Fruit fly (Drosophila melanogaster) whole organism, adult: ENCODE data around the gene Arl6IP1.

ENCODE experiments used
- CG11617 ChIP-seq: fragments of 200-800 bp; sonication (Bioruptor generic); optimal IDR thresholded peaks from 2 replicates; lab custom pipeline; 2017; ENCODE audit warnings: mild to moderate bottlenecking, missing biosample characterization, missing genetic modification reagents, missing genetic modification characterization
- CG12768 ChIP-seq: fragments of 200-800 bp; sonication (Bioruptor generic); optimal IDR thresholded peaks from 2 replicates; lab custom pipeline; 2017; ENCODE audit warnings: missing biosample characterization, missing genetic modification characterization, mild to moderate bottlenecking, moderate library complexity, missing genetic modification reagents
- CG14711 ChIP-seq: fragments of 200-800 bp; sonication (Bioruptor generic); optimal IDR thresholded peaks from 2 replicates; lab custom pipeline; 2018; ENCODE audit warnings: missing biosample characterization, mild to moderate bottlenecking, missing genetic modification characterization, moderate library complexity
- CG1620 ChIP-seq: fragments of 200-800 bp; sonication (Bioruptor generic); optimal IDR thresholded peaks from 2 replicates; lab custom pipeline; 2016; ENCODE audit warnings: missing biosample characterization, missing genetic modification characterization
- CG33017 ChIP-seq: fragments of 200-800 bp; sonication (Bioruptor generic); optimal IDR thresholded peaks from 2 replicates; lab custom pipeline; 2018; ENCODE audit warnings: missing biosample characterization, mild to moderate bottlenecking, missing genetic modification characterization, moderate library complexity
- CG5204 ChIP-seq: fragments of 200-800 bp; sonication (Bioruptor generic); optimal IDR thresholded peaks from 2 replicates; lab custom pipeline; 2016; ENCODE audit warnings: missing biosample characterization, missing genetic modification characterization
- CG7045 ChIP-seq: fragments of 200-800 bp; sonication (Bioruptor generic); optimal IDR thresholded peaks from 2 replicates; lab custom pipeline; 2017; ENCODE audit warnings: missing biosample characterization, mild to moderate bottlenecking, missing genetic modification characterization
- CG7101 ChIP-seq: fragments of 200-800 bp; sonication (Bioruptor generic); optimal IDR thresholded peaks from 2 replicates; lab custom pipeline; 2018; ENCODE audit warnings: missing biosample characterization, mild to moderate bottlenecking, missing genetic modification characterization, moderate library complexity
- Clk ChIP-seq: fragments of 200-800 bp; sonication (Bioruptor generic); optimal IDR thresholded peaks from 2 replicates; lab custom pipeline; 2017; ENCODE audit warnings: missing biosample characterization, missing genetic modification characterization
- Crg-1 ChIP-seq: fragments of 200-800 bp; sonication (Bioruptor generic); optimal IDR thresholded peaks from 2 replicates; lab custom pipeline; 2016; ENCODE audit warnings: missing biosample characterization, missing genetic modification characterization
- Hr96 ChIP-seq: fragments of 200-800 bp; sonication (Bioruptor generic); optimal IDR thresholded peaks from 2 replicates; lab custom pipeline; 2016; ENCODE audit warnings: missing biosample characterization, missing genetic modification characterization
- Mnt ChIP-seq: fragments of 200-800 bp; sonication (Bioruptor generic); optimal IDR thresholded peaks from 2 replicates; lab custom pipeline; 2016; ENCODE audit warnings: missing biosample characterization, mild to moderate bottlenecking, missing genetic modification characterization
- bab1 ChIP-seq: fragments of 200-800 bp; sonication (Bioruptor generic); optimal IDR thresholded peaks from 3 replicates; lab custom pipeline; 2019; ENCODE audit warnings: missing biosample characterization, mild to moderate bottlenecking, missing genetic modification characterization, moderate library complexity
- cic ChIP-seq: fragments of 200-800 bp; sonication (Bioruptor generic); optimal IDR thresholded peaks from 2 replicates; lab custom pipeline; 2017; ENCODE audit warnings: missing biosample characterization, mild to moderate bottlenecking, missing genetic modification characterization, moderate library complexity
- cnc ChIP-seq, 2 experiments: fragments of >200 bp; optimal IDR thresholded peaks; 2 replicates each; lab custom pipeline; 2017
- kay ChIP-seq: fragments of 200-800 bp; sonication (Bioruptor generic); peaks from one replicate; lab custom pipeline; 2016; ENCODE audit warnings: missing biosample characterization, missing genetic modification characterization, borderline replicate concordance
- ovo ChIP-seq: fragments of 200-800 bp; sonication (Bioruptor generic); optimal IDR thresholded peaks from 2 replicates; lab custom pipeline; 2016; ENCODE audit warnings: missing biosample characterization, missing genetic modification characterization
- pad ChIP-seq: fragments of 200-800 bp; sonication (Bioruptor generic); optimal IDR thresholded peaks from 3 replicates; lab custom pipeline; 2017; ENCODE audit warnings: missing biosample characterization, missing genetic modification characterization, mild to moderate bottlenecking, moderate library complexity, missing genetic modification reagents
- tj ChIP-seq: fragments of 200-800 bp; sonication (Bioruptor generic); optimal IDR thresholded peaks from 3 replicates; lab custom pipeline; 2017; ENCODE audit warnings: missing biosample characterization, mild to moderate bottlenecking, missing genetic modification characterization, moderate library complexity
- toe ChIP-seq: fragments of 200-800 bp; sonication (Bioruptor generic); optimal IDR thresholded peaks from 2 replicates; lab custom pipeline; 2016; ENCODE audit warnings: missing biosample characterization, missing genetic modification characterization

Gene Arl6IP1

DNA sequence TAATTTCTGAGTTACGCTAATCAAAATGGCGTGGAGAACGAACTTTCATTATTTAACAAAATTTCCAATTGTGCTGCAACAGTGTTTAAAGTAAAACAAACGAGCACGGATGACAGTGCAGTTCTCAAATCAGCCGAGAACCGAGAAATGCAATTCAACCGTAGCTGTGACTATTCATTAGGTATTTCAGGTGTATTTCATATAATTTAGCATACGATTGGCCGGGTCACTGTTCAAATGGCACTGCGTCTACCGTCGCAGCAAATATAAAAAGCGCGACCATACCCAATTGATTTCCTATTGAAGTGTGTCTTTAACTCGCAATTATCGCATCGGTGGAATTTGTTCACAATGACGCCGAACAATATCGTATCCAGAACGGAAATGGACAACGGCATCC is 22.9 kb upstream of the Arl6IP1 start, which contains the start of gene CG14893:
CG14893 (plus strand) TSS at position 301 of the 400 bp plus-strand sequence.
- TF ChIP-seq kay (GFP tag; lab: Kevin White, UChicago) (peak; percentile 39), Crg-1 (GFP tag; lab: Kevin White, UChicago) (no peak), cnc (optimal IDR thresholded peaks at IDR 0.05; lab: Kevin White, UChicago) (peak in 1 of 2 experiments; percentile 61)

DNA sequence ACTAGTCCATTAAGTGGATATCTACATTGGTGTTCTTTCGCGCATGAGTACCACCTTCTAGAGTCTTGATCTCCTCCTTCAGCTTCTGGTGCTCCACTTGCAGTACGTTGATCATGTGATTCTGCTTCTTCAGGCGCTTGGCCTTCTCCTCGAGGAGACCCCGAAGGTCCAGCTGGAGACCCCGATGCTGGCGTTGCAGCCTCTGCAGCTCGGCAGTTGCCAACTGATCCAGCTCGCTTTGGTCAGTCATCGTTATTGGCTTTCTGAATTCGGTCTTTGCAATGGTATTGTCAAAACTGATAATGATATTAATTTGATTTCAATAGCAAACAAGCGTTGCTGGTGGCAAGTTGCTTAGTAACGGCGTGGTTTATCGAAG is 19.0 kb upstream of the Arl6IP1 start, which contains the start of gene Ccdc114:
Ccdc114 (minus strand) TSS at position 347 of the 379 bp plus-strand sequence.
- TF ChIP-seq Mnt (GFP tag; lab: Kevin White, UChicago): no peak
- no peak for TF ChIP-seq cic (GFP tag; lab: Kevin White, UChicago)
- TF ChIP-seq CG11617 (GFP tag; lab: Kevin White, UChicago): no peak
- no peak for TF ChIP-seq CG1620 (GFP tag; lab: Kevin White, UChicago)

DNA sequence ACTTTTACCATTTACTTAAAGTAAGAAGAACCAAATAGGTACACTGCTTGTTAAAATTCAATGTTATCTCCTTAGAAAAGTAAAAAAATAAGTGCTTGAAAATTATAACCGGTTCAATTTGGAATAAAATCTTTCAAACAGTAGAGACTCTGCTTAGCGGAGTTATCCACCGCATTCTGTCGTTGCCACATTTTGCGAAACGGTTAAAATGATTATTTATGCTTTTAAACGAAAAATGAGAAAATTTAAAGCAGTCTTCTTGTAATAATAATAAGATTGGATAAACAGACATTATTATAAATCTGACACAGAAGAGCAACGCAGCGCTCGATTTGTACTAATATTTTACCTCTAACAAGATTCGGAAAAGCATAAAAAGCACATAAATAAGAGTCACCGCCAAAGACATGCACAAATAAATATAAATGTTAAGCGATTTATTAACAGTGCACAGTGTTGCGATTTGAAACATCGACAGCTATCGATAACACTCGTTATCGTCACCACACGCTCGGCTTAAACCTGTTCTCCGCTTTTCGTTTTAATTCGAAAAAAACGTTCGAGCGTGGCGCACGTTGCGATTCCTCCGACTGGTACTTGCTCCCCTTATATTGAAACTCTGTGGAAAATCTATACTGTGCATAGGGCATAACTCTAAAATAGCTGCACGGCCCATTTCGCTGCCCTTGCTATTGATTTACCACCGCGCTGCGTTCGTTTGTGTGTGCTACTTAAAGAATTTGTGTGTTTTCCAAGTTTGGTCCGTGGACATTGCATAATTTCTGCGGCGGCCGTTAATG is 18.5 kb upstream of the Arl6IP1 start, which contains the start of gene Fas1:
Fas1 (plus strand) TSS at position 489 of the 800 bp plus-strand sequence.
- TF ChIP-seq ovo (GFP tag; lab: Kevin White, UChicago): no peak
- peak; percentile 1 for TF ChIP-seq Crg-1 (GFP tag; lab: Kevin White, UChicago)
- TF ChIP-seq Clk (GFP tag; lab: Kevin White, UChicago): no peak
- TF ChIP-seq CG7045: no peak
- no peak for TF ChIP-seq CG33017 (tag; lab: Kevin White, UChicago)
- no peak for TF ChIP-seq tj (GFP tag; lab: Kevin White, UChicago)
- TF ChIP-seq cic (GFP tag; lab: Kevin White, UChicago): no peak
- no peak for TF ChIP-seq CG7101
- TF ChIP-seq CG11617 (GFP tag; lab: Kevin White, UChicago): no peak
- peak; percentile 32 for TF ChIP-seq Mnt (GFP tag; lab: Kevin White, UChicago)
- no peak for TF ChIP-seq bab1 (GFP tag; lab: Kevin White, UChicago)
- TF ChIP-seq Hr96 (GFP tag; lab: Kevin White, UChicago): peak; percentile 2
- no peak for TF ChIP-seq CG14711
- TF ChIP-seq CG5204: no peak
- no peak for TF ChIP-seq pad (GFP tag; lab: Kevin White, UChicago)
- TF ChIP-seq cnc (optimal IDR thresholded peaks at IDR 0.05; lab: Kevin White, UChicago): no peak
- no peak for TF ChIP-seq toe (GFP tag; lab: Kevin White, UChicago)
- peak; percentile 89 for TF ChIP-seq kay (GFP tag; lab: Kevin White, UChicago)

DNA sequence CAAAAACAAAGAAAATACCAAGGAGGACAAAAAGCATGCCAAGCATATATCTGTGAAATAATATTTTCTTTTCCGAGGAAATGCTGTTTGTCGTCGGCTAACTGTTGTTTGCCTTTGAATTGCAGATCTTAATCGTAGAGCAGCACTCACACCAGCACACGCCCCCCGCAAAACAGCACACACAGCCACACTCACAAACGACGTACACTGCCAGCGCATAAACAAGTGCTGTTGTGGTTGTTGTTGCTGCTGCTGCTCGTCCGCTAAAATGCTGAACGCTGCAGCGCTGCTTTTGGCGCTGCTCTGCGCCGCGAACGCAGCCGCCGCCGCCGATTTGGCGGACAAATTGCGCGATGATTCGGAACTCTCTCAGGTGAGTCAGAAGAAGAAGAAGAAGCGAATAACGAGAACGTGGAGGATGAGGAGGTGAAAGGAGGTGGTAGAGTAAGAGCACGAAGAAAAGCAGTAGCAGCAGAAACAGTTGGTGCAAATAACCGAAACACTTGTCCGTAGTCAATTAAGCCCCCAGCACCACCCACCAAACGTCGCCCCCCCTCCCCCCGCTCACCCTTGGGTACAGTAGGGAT is 17.5 kb upstream of the Arl6IP1 start:
- TF ChIP-seq Hr96 (GFP tag; lab: Kevin White, UChicago) (no peak), Clk (GFP tag; lab: Kevin White, UChicago) (no peak), kay (GFP tag; lab: Kevin White, UChicago) (peak; percentile 79), toe (GFP tag; lab: Kevin White, UChicago) (no peak), pad (GFP tag; lab: Kevin White, UChicago) (no peak), tj (GFP tag; lab: Kevin White, UChicago) (peak; percentile 81), CG14711 (no peak), CG33017 (tag; lab: Kevin White, UChicago) (no peak), ovo (GFP tag; lab: Kevin White, UChicago) (peak; percentile 12), Crg-1 (GFP tag; lab: Kevin White, UChicago) (no peak)

DNA sequence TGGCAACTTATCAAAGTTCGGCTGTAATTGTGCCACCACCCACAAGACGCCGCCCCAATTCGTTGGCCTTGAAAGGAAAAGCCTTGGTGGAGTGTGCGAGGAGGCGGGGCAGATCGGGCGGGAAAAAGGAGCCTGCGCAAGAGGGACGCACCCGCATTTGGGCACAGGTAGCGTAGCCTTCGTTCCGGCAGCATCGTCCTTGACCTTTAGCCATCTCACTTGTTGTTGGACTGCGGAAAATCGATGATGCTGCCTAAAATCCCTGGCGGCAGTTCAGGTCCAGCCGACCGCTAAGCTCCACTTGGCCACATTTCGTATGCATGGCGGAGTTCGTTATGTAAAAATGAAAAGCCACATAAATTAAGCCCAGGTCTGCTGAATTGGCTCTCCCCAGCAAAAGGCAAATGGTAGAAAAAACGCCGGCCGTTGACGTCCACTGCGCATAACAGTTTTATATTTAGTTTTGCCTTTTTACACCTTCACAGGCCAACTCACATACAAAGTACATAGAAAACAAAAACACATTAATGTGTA is 16.4 kb upstream of the Arl6IP1 start:
- no peak for TF ChIP-seq CG1620 (GFP tag; lab: Kevin White, UChicago)
- TF ChIP-seq CG12768 (GFP tag; lab: Kevin White, UChicago): no peak

DNA sequence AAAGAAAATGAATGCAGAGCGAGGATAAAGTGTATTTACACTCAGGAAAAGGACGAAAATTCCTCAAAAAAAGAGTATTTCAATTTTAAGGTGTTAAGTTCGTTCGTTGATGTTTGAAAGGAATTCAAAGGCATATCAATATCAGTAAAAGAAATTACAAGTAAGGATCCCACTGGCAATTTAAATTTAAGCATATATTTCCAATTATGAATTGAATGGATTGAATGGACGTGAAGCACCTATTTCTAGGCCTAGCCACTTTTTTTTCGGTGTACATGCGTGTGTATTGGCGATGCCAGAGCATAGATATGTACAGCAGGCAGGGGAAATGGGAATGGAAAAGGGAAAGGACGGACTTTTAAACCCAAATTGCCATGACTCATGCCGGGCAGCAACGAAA is 12.8 kb upstream of the Arl6IP1 start:
- TF ChIP-seq Clk (GFP tag; lab: Kevin White, UChicago): no peak
- no peak for TF ChIP-seq CG5204
- TF ChIP-seq bab1 (GFP tag; lab: Kevin White, UChicago): no peak
- TF ChIP-seq toe (GFP tag; lab: Kevin White, UChicago): no peak
- TF ChIP-seq Hr96 (GFP tag; lab: Kevin White, UChicago): no peak
- TF ChIP-seq kay (GFP tag; lab: Kevin White, UChicago): no peak
- no peak for TF ChIP-seq tj (GFP tag; lab: Kevin White, UChicago)
- TF ChIP-seq CG7101: no peak
- no peak for TF ChIP-seq CG7045
- TF ChIP-seq CG14711: no peak
- TF ChIP-seq CG1620 (GFP tag; lab: Kevin White, UChicago): no peak
- no peak for TF ChIP-seq Mnt (GFP tag; lab: Kevin White, UChicago)
- no peak for TF ChIP-seq pad (GFP tag; lab: Kevin White, UChicago)
- no peak for TF ChIP-seq cnc (optimal IDR thresholded peaks at IDR 0.05; lab: Kevin White, UChicago)
- no peak for TF ChIP-seq CG11617 (GFP tag; lab: Kevin White, UChicago)
- no peak for TF ChIP-seq ovo (GFP tag; lab: Kevin White, UChicago)
- no peak for TF ChIP-seq cic (GFP tag; lab: Kevin White, UChicago)
